Worm (Caenorhabditis elegans) whole organism, young adult: Measurements from ENCODE around the gene C16A11.3.

ENCODE experiments used
- B0035.1 ChIP-seq: sonication (generic microtip); optimal IDR thresholded peaks from 2 replicates; lab custom pipeline; 2016; ENCODE audit warnings: missing genetic modification characterization, mild to moderate bottlenecking, missing compliant biosample characterization, missing genotype, missing genetic modification reagents
- D2030.7 ChIP-seq: fragments of 200-800 bp; sonication (Bioruptor generic); IDR thresholded peaks from 2 replicates; pipeline ENCODE4 v1.3.6; 2022; ENCODE audit warnings: missing genetic modification reagents, missing genetic modification characterization, missing compliant biosample characterization
- F33H1.4 ChIP-seq: fragments of 200-800 bp; sonication (Bioruptor generic); IDR thresholded peaks from 2 replicates; pipeline ENCODE4 v1.3.6; 2022; ENCODE audit warnings: missing genetic modification reagents, missing genetic modification characterization, missing compliant biosample characterization
- F37B4.10 ChIP-seq: fragments of 200-800 bp; sonication (Bioruptor generic); IDR thresholded peaks from 2 replicates; pipeline ENCODE4 v1.3.6; 2022; ENCODE audit warnings: missing genetic modification characterization, missing compliant biosample characterization
- F49E8.2 ChIP-seq: sonication (generic microtip); optimal IDR thresholded peaks from 3 replicates; lab custom pipeline; 2017; ENCODE audit warnings: missing genetic modification characterization, mild to moderate bottlenecking, missing compliant biosample characterization, antibody characterized with exemption, moderate library complexity; ENCODE audit not compliant: insufficient read depth
- K12H6.12 ChIP-seq: fragments of 200-800 bp; sonication (Bioruptor generic); optimal IDR thresholded peaks from 2 replicates; lab custom pipeline; 2018; ENCODE audit warnings: mild to moderate bottlenecking, missing genetic modification characterization, missing compliant biosample characterization
- T07F8.4 ChIP-seq: sonication (generic microtip); optimal IDR thresholded peaks from 2 replicates; lab custom pipeline; 2016; ENCODE audit warnings: mild to moderate bottlenecking, missing genetic modification characterization, moderate library complexity, missing compliant biosample characterization
- T26A5.8 ChIP-seq: sonication (generic microtip); optimal IDR thresholded peaks from 2 replicates; lab custom pipeline; 2016; ENCODE audit warnings: missing genetic modification characterization, missing compliant biosample characterization
- ZK185.1 ChIP-seq: sonication (generic microtip); optimal IDR thresholded peaks from 2 replicates; lab custom pipeline; 2016; ENCODE audit warnings: mild to moderate bottlenecking, missing genetic modification characterization, missing compliant biosample characterization; ENCODE audit not compliant: poor library complexity, severe bottlenecking
- athp-1 ChIP-seq: sonication (generic microtip); optimal IDR thresholded peaks from 2 replicates; lab custom pipeline; 2017; ENCODE audit warnings: mild to moderate bottlenecking, missing genetic modification characterization, missing compliant biosample characterization
- attf-6 ChIP-seq: fragments of 200-800 bp; sonication (Bioruptor generic); IDR thresholded peaks from 2 replicates; pipeline ENCODE4 v1.3.6; 2022; ENCODE audit warnings: missing genetic modification reagents, missing genetic modification characterization, missing compliant biosample characterization
- bed-1 ChIP-seq: fragments of 200-800 bp; sonication (Bioruptor generic); IDR thresholded peaks from 2 replicates; pipeline ENCODE4 v1.3.6; 2022; ENCODE audit warnings: missing genetic modification reagents, missing genetic modification characterization, missing compliant biosample characterization
- ccch-3 ChIP-seq: fragments of 200-800 bp; sonication (Bioruptor generic); optimal IDR thresholded peaks from 2 replicates; lab custom pipeline; 2018; ENCODE audit warnings: mild to moderate bottlenecking, missing genetic modification characterization, missing compliant biosample characterization
- cebp-1 ChIP-seq, 2 experiments: fragments of 200-800 bp in 1 of 2; sonication (Bioruptor generic) in 1 of 2; sonication (generic microtip) in 1 of 2; IDR thresholded peaks in 1 of 2; optimal IDR thresholded peaks in 1 of 2; 2 replicates each; pipeline versions ENCODE4 v1.3.6 to Lab custom; 2017 to 2022; ENCODE audit warnings: missing compliant biosample characterization in 2 of 2, missing genetic modification characterization in 2 of 2, mild to moderate bottlenecking in 1 of 2, missing genetic modification reagents in 1 of 2, moderate library complexity in 1 of 2
- ceh-40 ChIP-seq: fragments of 200-800 bp; sonication (Bioruptor generic); IDR thresholded peaks from 2 replicates; pipeline ENCODE4 v1.3.6; 2022; ENCODE audit warnings: missing genetic modification characterization, missing compliant biosample characterization
- ceh-79 ChIP-seq: sonication (generic microtip); optimal IDR thresholded peaks from 2 replicates; lab custom pipeline; 2017; ENCODE audit warnings: mild to moderate bottlenecking, missing genetic modification characterization, missing compliant biosample characterization
- dox-1 ChIP-seq: fragments of 200-800 bp; sonication (Bioruptor generic); IDR thresholded peaks from 2 replicates; pipeline ENCODE4 v1.3.6; 2022; ENCODE audit warnings: missing genetic modification reagents, missing genetic modification characterization, missing compliant biosample characterization
- efl-1 ChIP-seq: fragments of 150-350 bp; optimal IDR thresholded peaks from 2 replicates; lab custom pipeline; 2014; ENCODE audit warnings: missing biosample characterization, missing genetic modification reagents, missing genetic modification characterization
- egrh-3 ChIP-seq: fragments of 200-800 bp; sonication (Bioruptor generic); IDR thresholded peaks from 2 replicates; pipeline ENCODE4 v1.3.6; 2022; ENCODE audit warnings: missing genetic modification reagents, missing genetic modification characterization, missing compliant biosample characterization
- ekl-4 ChIP-seq: fragments of 200-800 bp; sonication (Bioruptor generic); IDR thresholded peaks from 2 replicates; pipeline ENCODE4 v1.3.6; 2022; ENCODE audit warnings: missing genetic modification reagents, missing genetic modification characterization, missing compliant biosample characterization
- ets-4 ChIP-seq: fragments of 200-800 bp; sonication (Bioruptor generic); optimal IDR thresholded peaks from 2 replicates; lab custom pipeline; 2018; ENCODE audit warnings: mild to moderate bottlenecking, missing genetic modification characterization, missing compliant biosample characterization
- fkh-3 ChIP-seq: sonication (generic microtip); optimal IDR thresholded peaks from 2 replicates; lab custom pipeline; 2016; ENCODE audit warnings: mild to moderate bottlenecking, missing genetic modification characterization, missing compliant biosample characterization
- hlh-12 ChIP-seq: sonication (generic microtip); optimal IDR thresholded peaks from 2 replicates; lab custom pipeline; 2016; ENCODE audit warnings: missing genetic modification characterization, missing compliant biosample characterization
- hmg-1.2 ChIP-seq: fragments of 200-800 bp; sonication (Bioruptor generic); IDR thresholded peaks from 2 replicates; pipeline ENCODE4 v1.3.6; 2022; ENCODE audit warnings: missing genetic modification reagents, missing genetic modification characterization, missing compliant biosample characterization
- lag-1 ChIP-seq: fragments of 200-800 bp; sonication (Bioruptor generic); IDR thresholded peaks from 2 replicates; pipeline ENCODE4 v1.3.6; 2022; ENCODE audit warnings: missing genetic modification reagents, missing genetic modification characterization, missing compliant biosample characterization
- let-526 ChIP-seq: fragments of 200-800 bp; sonication (Bioruptor generic); IDR thresholded peaks from 2 replicates; pipeline ENCODE4 v1.3.6; 2022; ENCODE audit warnings: missing genetic modification reagents, missing genetic modification characterization, missing compliant biosample characterization
- lin-54 ChIP-seq: fragments of 200-800 bp; sonication (Bioruptor generic); optimal IDR thresholded peaks from 2 replicates; lab custom pipeline; 2018; ENCODE audit warnings: mild to moderate bottlenecking, missing genetic modification characterization, missing compliant biosample characterization
- lsl-1 ChIP-seq: fragments of 200-800 bp; sonication (Bioruptor generic); optimal IDR thresholded peaks from 2 replicates; lab custom pipeline; 2018; ENCODE audit warnings: mild to moderate bottlenecking, missing genetic modification characterization, moderate library complexity, missing compliant biosample characterization
- madf-10 ChIP-seq: sonication (generic microtip); optimal IDR thresholded peaks from 2 replicates; lab custom pipeline; 2016; ENCODE audit warnings: mild to moderate bottlenecking, missing genetic modification characterization, missing compliant biosample characterization
- madf-3 ChIP-seq: fragments of 200-800 bp; sonication (Bioruptor generic); IDR thresholded peaks from 2 replicates; pipeline ENCODE4 v1.3.6; 2022; ENCODE audit warnings: missing genetic modification reagents, missing genetic modification characterization, missing compliant biosample characterization
- madf-6 ChIP-seq: fragments of 200-800 bp; sonication (Bioruptor generic); IDR thresholded peaks from 2 replicates; pipeline ENCODE4 v1.3.6; 2022; ENCODE audit warnings: missing genetic modification reagents, missing genetic modification characterization, missing compliant biosample characterization
- mel-28 ChIP-seq: sonication (generic microtip); optimal IDR thresholded peaks from 2 replicates; lab custom pipeline; 2016; ENCODE audit warnings: borderline replicate concordance, mild to moderate bottlenecking, missing genetic modification characterization, missing compliant biosample characterization
- nfya-1 ChIP-seq: sonication (generic microtip); optimal IDR thresholded peaks from 2 replicates; lab custom pipeline; 2017; ENCODE audit warnings: antibody characterized with exemption, missing compliant biosample characterization, missing genetic modification characterization, borderline replicate concordance; ENCODE audit not compliant: insufficient read depth
- nhr-179 ChIP-seq: sonication (generic microtip); optimal IDR thresholded peaks from 2 replicates; lab custom pipeline; 2016; ENCODE audit warnings: mild to moderate bottlenecking, missing genetic modification characterization, missing compliant biosample characterization
- nhr-27 ChIP-seq: fragments of 200-800 bp; sonication (Bioruptor generic); optimal IDR thresholded peaks from 2 replicates; lab custom pipeline; 2018; ENCODE audit warnings: mild to moderate bottlenecking, missing genetic modification characterization, moderate library complexity, missing compliant biosample characterization
- nhr-80 ChIP-seq: sonication (generic microtip); optimal IDR thresholded peaks from 2 replicates; lab custom pipeline; 2016; ENCODE audit warnings: missing genetic modification characterization, missing compliant biosample characterization
- rcor-1 ChIP-seq: fragments of 200-800 bp; sonication (Bioruptor generic); IDR thresholded peaks from 2 replicates; pipeline ENCODE4 v1.3.6; 2022; ENCODE audit warnings: missing genetic modification reagents, missing genetic modification characterization, missing compliant biosample characterization
- snpc-1.3 ChIP-seq: sonication (generic microtip); optimal IDR thresholded peaks from 2 replicates; lab custom pipeline; 2017; ENCODE audit warnings: missing genetic modification characterization, mild to moderate bottlenecking, missing compliant biosample characterization, antibody characterized with exemption, moderate library complexity, missing genotype, missing genetic modification reagents; ENCODE audit not compliant: insufficient read depth
- snpc-3.4 ChIP-seq: sonication (generic microtip); optimal IDR thresholded peaks from 2 replicates; lab custom pipeline; 2017; ENCODE audit warnings: missing genetic modification characterization, mild to moderate bottlenecking, missing compliant biosample characterization, antibody characterized with exemption, moderate library complexity, missing genotype, missing genetic modification reagents
- snpc-4 ChIP-seq, 5 experiments: fragments of 150-350 bp in 1 of 5; sonication (generic microtip) in 4 of 5; optimal IDR thresholded peaks; 2 replicates each; lab custom pipeline; 2014 to 2018; ENCODE audit warnings: missing genetic modification characterization in 5 of 5, missing biosample characterization in 3 of 5, antibody characterized with exemption in 2 of 5, mild to moderate bottlenecking in 2 of 5, missing compliant biosample characterization in 2 of 5, missing genotype in 2 of 5, moderate library complexity in 2 of 5, missing genetic modification reagents in 1 of 5
- tlf-1 ChIP-seq: fragments of 200-800 bp; sonication (Bioruptor generic); optimal IDR thresholded peaks from 2 replicates; lab custom pipeline; 2018; ENCODE audit warnings: mild to moderate bottlenecking, missing genetic modification characterization, missing compliant biosample characterization
- xnd-1 ChIP-seq: sonication (generic microtip); optimal IDR thresholded peaks from 2 replicates; lab custom pipeline; 2016; ENCODE audit warnings: missing genotype, missing genetic modification reagents, missing genetic modification characterization, missing compliant biosample characterization
- ztf-28 ChIP-seq: fragments of 200-800 bp; sonication (Bioruptor generic); IDR thresholded peaks from 2 replicates; pipeline ENCODE4 v1.3.6; 2022; ENCODE audit warnings: missing genetic modification reagents, missing genetic modification characterization, missing compliant biosample characterization

C16A11.3 gene

DNA sequence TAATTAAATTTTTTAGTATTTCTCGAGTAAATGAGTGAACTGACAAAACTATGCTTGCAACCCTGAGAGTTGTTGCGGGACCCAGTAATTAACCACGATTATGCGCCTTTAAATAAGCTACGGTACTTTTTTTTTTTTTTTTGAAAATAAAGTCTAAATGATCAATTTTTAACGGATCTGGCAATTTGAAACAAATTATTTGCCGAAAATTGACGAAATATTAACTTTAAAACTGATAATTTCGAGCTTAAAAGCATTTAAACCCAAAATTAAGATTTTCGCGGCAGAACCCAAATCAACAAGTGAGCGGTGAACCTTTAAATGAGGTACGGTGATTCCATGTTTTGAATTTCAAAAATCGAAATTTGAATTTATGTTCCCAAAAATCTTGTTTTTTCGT, 6.9 kb upstream of the C16A11.3 start (continued):
- TF ChIP-seq T26A5.8 (tag; lab: Kevin White, UChicago) (no peak), xnd-1 (tag; lab: Kevin White, UChicago) (peak; percentile 96), madf-6 (GFP tag; lab: Robert Waterston, UW) (peak; percentile 96)
- TF ChIP-seq, all 124 proteins: peak for 10

ce11 chrII:4222983-4223382, 6.4 kb upstream of the C16A11.3 start, which contains the start of gene C16A11.5:
C16A11.5 (plus strand) TSS chrII:4223305.
- no peak for TF ChIP-seq madf-10
- TF ChIP-seq ztf-28 (GFP tag; lab: Robert Waterston, UW) = no peak
- no peak for TF ChIP-seq ceh-79
- no peak for TF ChIP-seq cebp-1 (GFP tag; IDR thresholded peaks at IDR 0.05; lab: Robert Waterston, UW)
- no peak for TF ChIP-seq cebp-1 (tag; optimal IDR thresholded peaks at IDR 0.05; lab: Kevin White, UChicago)
- no peak for TF ChIP-seq fkh-3 (tag; lab: Kevin White, UChicago)

ce11 chrII:4226598-4227096, 2.7 kb upstream of the C16A11.3 start, which contains the start of gene C16A11.4:
C16A11.4 (plus strand) TSS chrII:4227046.
- TF ChIP-seq efl-1 (peak; percentile 41), nhr-179 (no peak), ets-4 (GFP tag; lab: Kevin White, UChicago) (no peak), K12H6.12 (tag; lab: Kevin White, UChicago) (no peak), F49E8.2 (tag; lab: Kevin White, UChicago) (peak; percentile 31), F37B4.10 (GFP tag; lab: Robert Waterston, UW) (no peak), ekl-4 (GFP tag; lab: Robert Waterston, UW) (no peak), attf-6 (no peak), nhr-27 (tag; lab: Kevin White, UChicago) (no peak), hlh-12 (tag; lab: Kevin White, UChicago) (no peak), ccch-3 (GFP tag; lab: Kevin White, UChicago) (no peak), athp-1 (tag; lab: Kevin White, UChicago) (no peak), rcor-1 (no peak), F33H1.4 (peak; percentile 86), D2030.7 (peak; percentile 30; the same call in 1 of the 2 replicates), lag-1 (no peak), snpc-4 (GFP tag; optimal IDR thresholded peaks at IDR 0.05; lab: Kevin White, UChicago) (no peak), snpc-4 (tag; optimal IDR thresholded peaks at IDR 0.05; lab: Kevin White, UChicago) (peak in 1 of 4 experiments; percentile 33), hmg-1.2 (no peak), lsl-1 (GFP tag; lab: Kevin White, UChicago) (peak; percentile 84), madf-10 (no peak), ceh-40 (GFP tag; lab: Robert Waterston, UW) (no peak), mel-28 (tag; lab: Kevin White, UChicago) (no peak), nfya-1 (no peak), nhr-80 (tag; lab: Kevin White, UChicago) (no peak), dox-1 (GFP tag; lab: Robert Waterston, UW) (peak; percentile 6; the same call in 1 of the 2 replicates), lin-54 (peak; percentile 52), snpc-3.4 (tag; lab: Kevin White, UChicago) (peak; percentile 70), madf-3 (GFP tag; lab: Robert Waterston, UW) (no peak), B0035.1 (tag; lab: Kevin White, UChicago) (no peak), let-526 (GFP tag; lab: Robert Waterston, UW) (no peak), bed-1 (GFP tag; lab: Robert Waterston, UW) (no peak), T07F8.4 (tag; lab: Kevin White, UChicago) (no peak), ZK185.1 (tag; lab: Kevin White, UChicago) (no peak), snpc-1.3 (tag; lab: Kevin White, UChicago) (peak; percentile 38), tlf-1 (GFP tag; lab: Kevin White, UChicago) (no peak), egrh-3 (no peak)
